Worm (Caenorhabditis elegans): ENCODE data around the gene dnpp-1.

- TF ChIP-seq pes-1 (GFP tag; IDR thresholded peaks at IDR 0.05) (no peak), flt-1 (GFP tag; IDR thresholded peaks at IDR 0.05) (no peak), ets-7 (tag; optimal IDR thresholded peaks at IDR 0.05) (no peak), B0310.2 (tag; optimal IDR thresholded peaks at IDR 0.05) (no peak)
These were observed 50.9 kb downstream of the dnpp-1 start for ce11 chrIII:5812672-5813071.

Measured in whole organism, early embryonic.